Fruit fly (Drosophila melanogaster): ENCODE data around the gene CG11357.

Gene CG11357

DNA sequence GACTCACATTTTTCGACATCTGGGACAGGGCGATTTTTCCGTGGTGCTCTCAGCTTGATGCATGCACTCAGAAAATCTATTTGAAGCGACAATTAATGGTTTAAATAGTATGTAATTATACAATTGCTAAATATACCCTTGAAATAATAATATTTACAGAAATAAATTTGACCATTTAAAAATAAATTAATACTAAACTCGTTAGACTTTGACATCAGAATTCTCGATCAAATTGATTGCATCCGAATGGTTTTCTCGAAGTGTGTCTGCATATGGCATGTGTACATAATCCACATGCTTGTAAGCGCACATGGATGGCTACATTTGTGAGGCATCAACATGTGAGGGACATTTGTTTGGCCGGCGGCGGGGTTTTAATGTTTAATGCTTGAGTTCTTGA is 4.8 kb downstream of the CG11357 start (continued):
- TF ChIP-seq corto (GFP tag; optimal IDR thresholded peaks at IDR 0.05), result no peak
- TF ChIP-seq CG5953 (GFP tag; IDR thresholded peaks at IDR 0.05), result no peak
- TF ChIP-seq CG9876 (GFP tag; optimal IDR thresholded peaks at IDR 0.05), result no peak
- peak; percentile 43 for TF ChIP-seq Hsf (GFP tag; optimal IDR thresholded peaks at IDR 0.05)
- TF ChIP-seq stc (GFP tag; IDR thresholded peaks at IDR 0.05), result peak; percentile 45; the same call in 1 of the 2 replicates
- TF ChIP-seq slou (GFP tag; optimal IDR thresholded peaks at IDR 0.05), result no peak
- no peak for TF ChIP-seq CG12299 (tag; optimal IDR thresholded peaks at IDR 0.05)
- peak; percentile 47 for TF ChIP-seq Hr3 (GFP tag; optimal IDR thresholded peaks at IDR 0.05)
- peak; percentile 69 for TF ChIP-seq CG4424 (GFP tag; optimal IDR thresholded peaks at IDR 0.05)
- TF ChIP-seq dati (GFP tag; IDR thresholded peaks at IDR 0.05), result 0 out of 2 replicates have a peak, but pooled peaks have one; percentile 18
- TF ChIP-seq CG30020 (tag; optimal IDR thresholded peaks at IDR 0.05), result peak; percentile 2
- TF ChIP-seq ci (GFP tag; IDR thresholded peaks at IDR 0.05), result 0 out of 3 replicates have a peak, but pooled peaks have one; percentile 20
- TF ChIP-seq Asciz (GFP tag; optimal IDR thresholded peaks at IDR 0.05), result peak; percentile 56
- TF ChIP-seq Sry-β (GFP tag; optimal IDR thresholded peaks at IDR 0.05), result no peak
- TF ChIP-seq Oaz (GFP tag; IDR thresholded peaks at IDR 0.05), result no peak
- TF ChIP-seq BtbVII (GFP tag; optimal IDR thresholded peaks at IDR 0.05), result no peak
- TF ChIP-seq Usf (GFP tag; optimal IDR thresholded peaks at IDR 0.05), result peak; percentile 14
- no peak for TF ChIP-seq crol (GFP tag; IDR thresholded peaks at IDR 0.05)
- TF ChIP-seq kni (GFP tag; optimal IDR thresholded peaks at IDR 0.05), result no peak
- TF ChIP-seq CG10366 (GFP tag; IDR thresholded peaks at IDR 0.05), result peak; percentile 54
- TF ChIP-seq GATAe (GFP tag; conservative IDR thresholded peaks at IDR 0.05), result no peak
- no peak for TF ChIP-seq sima (GFP tag; optimal IDR thresholded peaks at IDR 0.05)
- TF ChIP-seq gro (GFP tag; optimal IDR thresholded peaks at IDR 0.05), result no peak
- peak; percentile 41 for TF ChIP-seq CG17385 (GFP tag; optimal IDR thresholded peaks at IDR 0.05)
- TF ChIP-seq row (GFP tag; IDR thresholded peaks at IDR 0.05), result peak; percentile 80
- peak; percentile 82 for TF ChIP-seq D19A (tag; optimal IDR thresholded peaks at IDR 0.05)
- peak; percentile 39 for TF ChIP-seq ewg (GFP tag; optimal IDR thresholded peaks at IDR 0.05)
- TF ChIP-seq CG10267 (tag; optimal IDR thresholded peaks at IDR 0.05), result peak; percentile 81
- 0 out of 2 replicates have a peak, but pooled peaks have one; percentile 34 for TF ChIP-seq CG4730 (GFP tag; IDR thresholded peaks at IDR 0.05)
- TF ChIP-seq CG34376 (GFP tag; optimal IDR thresholded peaks at IDR 0.05), result no peak
- no peak for TF ChIP-seq yki (optimal IDR thresholded peaks at IDR 0.05)
- TF ChIP-seq dpn (GFP tag; optimal IDR thresholded peaks at IDR 0.05), result peak; percentile 25 to 33
- no peak for TF ChIP-seq CG7963 (GFP tag; IDR thresholded peaks at IDR 0.05; ENCODE audit: partially characterized antibody)
- TF ChIP-seq TFAM (GFP tag; optimal IDR thresholded peaks at IDR 0.05), result no peak
- TF ChIP-seq lilli (GFP tag; optimal IDR thresholded peaks at IDR 0.05), result peak; percentile 29
- peak; percentile 33 for TF ChIP-seq CG18619 (GFP tag; optimal IDR thresholded peaks at IDR 0.05)
- TF ChIP-seq Vsx1 (GFP tag; optimal IDR thresholded peaks at IDR 0.05), result no peak
- peak; percentile 92 for TF ChIP-seq Drgx (GFP tag; IDR thresholded peaks at IDR 0.05)
- no peak for TF ChIP-seq CG9609 (GFP tag; optimal IDR thresholded peaks at IDR 0.05)
- peak; percentile 54 for TF ChIP-seq CG12219 (GFP tag; optimal IDR thresholded peaks at IDR 0.05)
- no peak for TF ChIP-seq ftz-f1 (GFP tag; optimal IDR thresholded peaks at IDR 0.05)
- TF ChIP-seq seq (GFP tag; IDR thresholded peaks at IDR 0.05), result no peak
- TF ChIP-seq Nf-YB (GFP tag; optimal IDR thresholded peaks at IDR 0.05), result peak; percentile 50
- TF ChIP-seq oc (tag; optimal IDR thresholded peaks at IDR 0.05), result peak; percentile 41
- TF ChIP-seq rib (GFP tag; IDR thresholded peaks at IDR 0.05), result no peak
- TF ChIP-seq CG15073 (GFP tag; optimal IDR thresholded peaks at IDR 0.05), result no peak
- peak; percentile 70 for TF ChIP-seq CG7839 (tag; optimal IDR thresholded peaks at IDR 0.05)
- TF ChIP-seq trh (GFP tag; optimal IDR thresholded peaks at IDR 0.05), result no peak
- no peak for TF ChIP-seq CG8281 (tag; optimal IDR thresholded peaks at IDR 0.05)
- TF ChIP-seq PHDP (tag; optimal IDR thresholded peaks at IDR 0.05), result peak; percentile 46

All from whole organism, embryonic.